Worm (Caenorhabditis elegans) whole organism, young adult: Measurements from ENCODE around the gene btb-10.

Experiments
- ceh-27 ChIP-seq: fragments of 200-800 bp; sonication (Bioruptor generic); optimal IDR thresholded peaks from 2 replicates; lab custom pipeline; 2018; ENCODE audit warnings: mild to moderate bottlenecking, missing genetic modification characterization, moderate library complexity, missing compliant biosample characterization
- dpl-1 ChIP-seq: fragments of 150-350 bp; optimal IDR thresholded peaks from 2 replicates; lab custom pipeline; 2014; ENCODE audit warnings: missing biosample characterization, missing genetic modification reagents, missing genetic modification characterization
- him-1 ChIP-seq: sonication (generic microtip); optimal IDR thresholded peaks from 2 replicates; lab custom pipeline; 2016; ENCODE audit warnings: missing genotype, missing genetic modification reagents, missing genetic modification characterization, missing compliant biosample characterization
- nhr-120 ChIP-seq: fragments of 200-800 bp; sonication (Bioruptor generic); IDR thresholded peaks from 2 replicates; pipeline ENCODE4 v1.3.6; 2022; ENCODE audit warnings: missing genetic modification characterization, missing compliant biosample characterization
- ztf-22 ChIP-seq: fragments of 200-800 bp; sonication (Bioruptor generic); optimal IDR thresholded peaks from 2 replicates; lab custom pipeline; 2018; ENCODE audit warnings: mild to moderate bottlenecking, missing genetic modification characterization, moderate library complexity, missing compliant biosample characterization

ce11 chrII:1056844-1057243, 3.8 kb downstream of the btb-10 start:
- TF ChIP-seq him-1 (tag; lab: Kevin White, UChicago) (no peak), nhr-120 (GFP tag; lab: Robert Waterston, UW) (no peak), ceh-27 (GFP tag; lab: Kevin White, UChicago) (no peak), dpl-1 (no peak), ztf-22 (GFP tag; lab: Kevin White, UChicago) (no peak)
